Worm (Caenorhabditis elegans): ENCODE data around the gene H06A10.1.

H06A10.1 gene

DNA sequence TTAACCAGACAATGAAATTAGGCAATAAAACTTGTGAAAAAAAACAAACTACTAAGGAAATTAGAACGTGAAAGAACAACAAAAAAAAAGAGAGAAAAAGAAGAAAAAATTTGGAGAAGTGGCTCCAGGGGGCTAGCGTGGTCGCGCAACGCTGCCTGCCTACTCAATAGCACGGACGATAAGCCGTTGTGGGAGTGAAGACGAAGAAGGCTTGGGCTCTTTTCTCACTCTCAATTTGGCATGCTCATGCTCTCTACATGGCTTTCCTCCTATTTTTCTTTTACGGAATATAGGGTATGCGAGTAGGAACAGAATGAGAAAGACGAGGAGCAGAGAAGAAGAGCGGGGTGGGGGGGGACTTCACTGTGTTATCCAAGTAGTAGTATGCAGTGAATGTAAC is 5.1 kb upstream of the H06A10.1 start:
- TF ChIP-seq hmg-4 (GFP tag; optimal IDR thresholded peaks at IDR 0.05): peak; percentile 34
- TF ChIP-seq ets-7 (tag; optimal IDR thresholded peaks at IDR 0.05): no peak
- peak; percentile 39 for TF ChIP-seq F13C5.2 (tag; optimal IDR thresholded peaks at IDR 0.05)

DNA sequence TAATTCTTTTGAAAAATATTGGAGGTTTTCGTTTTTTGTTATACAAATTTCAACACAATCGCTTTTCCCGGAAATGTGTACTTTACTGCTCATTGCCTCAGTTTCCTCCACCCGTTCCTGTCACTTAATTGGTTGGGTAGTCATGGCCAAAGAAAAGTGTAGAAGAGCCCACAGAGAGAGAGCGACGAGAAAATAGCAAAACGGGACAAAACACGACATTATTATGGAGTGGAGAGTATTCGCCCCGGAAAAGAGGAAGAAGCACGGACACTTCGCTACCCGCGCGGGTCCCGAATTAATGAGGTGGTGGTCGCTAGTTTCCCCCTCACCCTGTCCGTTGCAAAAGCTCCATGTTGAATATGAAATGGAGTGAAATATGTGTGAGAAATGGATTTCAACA is 3.5 kb upstream of the H06A10.1 start:
- TF ChIP-seq flt-1 (GFP tag; IDR thresholded peaks at IDR 0.05) (no peak), ets-7 (tag; optimal IDR thresholded peaks at IDR 0.05) (no peak), hmg-4 (GFP tag; optimal IDR thresholded peaks at IDR 0.05) (peak; percentile 25)

DNA sequence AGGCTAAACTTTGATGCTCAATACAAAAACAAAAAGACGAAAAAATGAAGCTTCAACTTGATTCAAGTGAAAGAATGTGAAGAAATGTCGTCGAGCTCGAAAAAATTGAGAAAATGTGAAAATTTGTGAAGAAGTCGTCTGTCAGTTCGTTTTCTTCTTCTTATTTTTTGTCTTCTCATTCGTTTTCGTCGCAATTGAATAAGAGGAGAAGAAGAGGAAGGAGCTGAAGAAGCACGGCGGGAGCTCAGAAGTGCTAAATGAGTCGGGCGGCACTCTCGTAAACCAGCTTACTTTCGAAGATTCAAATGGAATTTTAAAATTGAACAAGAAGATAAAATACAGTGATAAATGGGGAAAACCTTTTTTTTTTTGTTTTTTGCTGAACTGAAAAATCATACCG is 2.1 kb upstream of the H06A10.1 start:
- no peak for TF ChIP-seq flt-1 (GFP tag; IDR thresholded peaks at IDR 0.05)
- no peak for TF ChIP-seq sea-1 (GFP tag; conservative IDR thresholded peaks at IDR 0.05)
- TF ChIP-seq tbx-11 (GFP tag; IDR thresholded peaks at IDR 0.05): no peak
- TF ChIP-seq hnd-1 (tag; optimal IDR thresholded peaks at IDR 0.05): no peak

DNA sequence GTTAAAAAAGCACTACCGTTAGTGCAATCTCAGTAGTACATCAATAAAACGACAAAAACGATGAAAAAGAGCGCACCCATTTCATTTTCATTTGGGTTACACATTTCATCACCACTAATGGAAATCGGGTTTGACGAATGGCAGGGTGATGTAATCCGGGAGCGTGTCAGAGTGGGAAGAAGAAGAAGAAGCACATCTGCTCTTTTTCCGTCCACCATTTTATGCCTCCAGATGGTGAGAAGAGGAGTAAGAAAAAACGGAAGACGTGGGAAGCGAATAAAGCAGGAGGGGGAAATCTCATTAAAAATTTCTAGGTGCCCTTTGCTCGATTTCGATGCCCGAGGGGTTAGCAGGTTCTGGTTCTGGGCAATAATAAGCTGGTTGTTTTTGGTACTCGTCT is 1.3 kb upstream of the H06A10.1 start:
- TF ChIP-seq F13C5.2 (tag; optimal IDR thresholded peaks at IDR 0.05): no peak
- TF ChIP-seq ceh-13 (GFP tag; optimal IDR thresholded peaks at IDR 0.05): no peak
- TF ChIP-seq ets-7 (tag; optimal IDR thresholded peaks at IDR 0.05): no peak
- TF ChIP-seq B0310.2 (tag; optimal IDR thresholded peaks at IDR 0.05): no peak
- TF ChIP-seq aly-1 (tag; optimal IDR thresholded peaks at IDR 0.05): no peak
- no peak for TF ChIP-seq hmbx-1 (tag; optimal IDR thresholded peaks at IDR 0.05)
- TF ChIP-seq tra-4 (tag; optimal IDR thresholded peaks at IDR 0.05): no peak
- TF ChIP-seq hmg-4 (GFP tag; optimal IDR thresholded peaks at IDR 0.05): no peak
- no peak for TF ChIP-seq ama-1 (optimal IDR thresholded peaks at IDR 0.05)
- no peak for TF ChIP-seq ceh-36 (tag; optimal IDR thresholded peaks at IDR 0.05)
- no peak for TF ChIP-seq tbx-37 (GFP tag; conservative IDR thresholded peaks at IDR 0.05)
- no peak for TF ChIP-seq pes-1 (GFP tag; IDR thresholded peaks at IDR 0.05)
- TF ChIP-seq flt-1 (GFP tag; IDR thresholded peaks at IDR 0.05): no peak
- no peak for TF ChIP-seq scrt-1 (GFP tag; IDR thresholded peaks at IDR 0.05)
- TF ChIP-seq tbx-11 (GFP tag; IDR thresholded peaks at IDR 0.05): no peak
- TF ChIP-seq hnd-1 (tag; optimal IDR thresholded peaks at IDR 0.05): no peak

DNA sequence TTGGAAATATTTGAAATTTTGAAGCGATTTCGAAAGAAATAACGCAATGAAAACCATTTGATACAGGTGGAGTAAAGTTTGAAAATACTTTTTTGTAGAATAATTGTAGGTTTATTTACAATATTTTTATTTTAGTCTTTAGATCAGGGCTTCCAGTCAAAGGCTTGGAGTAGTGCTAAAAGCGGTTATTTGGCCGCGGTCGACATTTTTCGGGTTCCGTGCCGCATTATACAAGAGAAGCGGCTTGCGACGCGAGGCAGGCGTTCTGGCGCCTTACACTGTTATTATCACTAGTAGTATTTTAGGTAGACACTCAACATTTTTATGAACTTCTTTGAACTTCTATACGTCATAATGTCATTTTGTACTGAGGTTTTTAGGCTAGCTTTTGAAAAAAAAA is 840 bp upstream of the H06A10.1 start:
- no peak for TF ChIP-seq sea-1 (GFP tag; conservative IDR thresholded peaks at IDR 0.05)
- no peak for TF ChIP-seq aly-1 (tag; optimal IDR thresholded peaks at IDR 0.05)
- no peak for TF ChIP-seq pes-1 (GFP tag; IDR thresholded peaks at IDR 0.05)
- no peak for TF ChIP-seq F13C5.2 (tag; optimal IDR thresholded peaks at IDR 0.05)

DNA sequence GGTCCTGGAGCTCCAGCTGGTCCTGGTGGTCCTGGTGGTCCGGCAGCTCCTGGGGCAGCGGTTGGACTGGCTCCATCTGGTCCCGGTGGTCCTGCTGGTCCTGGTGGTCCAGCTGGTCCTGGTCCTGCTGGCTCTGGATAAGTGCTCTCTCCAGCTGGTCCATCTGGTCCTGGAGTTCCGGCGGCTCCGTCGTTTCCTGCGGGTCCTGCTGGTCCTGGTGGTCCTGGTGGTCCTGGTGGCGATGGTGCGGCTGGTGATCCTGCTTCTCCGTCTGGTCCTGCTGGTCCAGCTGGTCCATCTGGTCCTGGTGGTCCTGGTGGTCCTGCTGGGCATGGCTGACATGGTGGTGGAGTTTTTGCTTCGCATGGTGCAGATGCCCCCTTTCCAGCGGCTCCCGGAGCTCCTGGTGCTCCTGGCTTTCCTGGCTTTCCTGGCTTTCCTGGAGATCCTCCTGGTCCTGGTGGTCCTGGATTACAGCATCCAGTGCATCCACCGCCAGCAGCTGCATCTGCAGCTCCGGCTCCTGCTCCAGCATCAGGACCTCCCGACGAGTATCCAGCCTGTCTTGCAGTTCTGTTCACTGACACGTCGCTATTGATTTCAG is 3.0 kb downstream of the H06A10.1 start:
- TF ChIP-seq ceh-36 (tag; optimal IDR thresholded peaks at IDR 0.05) (no peak), flt-1 (GFP tag; IDR thresholded peaks at IDR 0.05) (no peak), tbx-11 (GFP tag; IDR thresholded peaks at IDR 0.05) (no peak), scrt-1 (GFP tag; IDR thresholded peaks at IDR 0.05) (no peak), ets-7 (tag; optimal IDR thresholded peaks at IDR 0.05) (no peak)

DNA sequence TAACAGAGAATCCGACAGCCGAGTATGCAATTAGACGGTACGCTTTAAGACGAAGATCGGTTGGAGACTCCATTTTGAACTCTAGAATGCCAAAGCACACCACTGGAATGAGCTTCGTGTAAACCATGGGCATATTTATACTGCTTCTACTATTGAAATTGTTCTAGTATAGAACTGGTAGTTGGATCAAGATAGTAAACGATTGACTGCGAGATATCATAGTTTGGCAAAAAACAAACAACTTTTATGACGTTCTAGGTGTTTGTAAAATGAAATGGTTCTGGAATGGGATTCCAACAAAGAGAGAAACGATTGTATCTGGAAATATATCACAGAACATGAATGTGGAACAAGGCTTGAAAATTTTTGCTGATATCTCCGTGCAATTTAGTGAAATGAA is 3.7 kb downstream of the H06A10.1 start, which contains the start of gene col-185:
TSS of gene col-185 (minus strand) at position 101 of the 400 bp plus-strand sequence.
- TF ChIP-seq hmbx-1 (tag; optimal IDR thresholded peaks at IDR 0.05) (no peak), ceh-13 (GFP tag; optimal IDR thresholded peaks at IDR 0.05) (no peak), ceh-36 (tag; optimal IDR thresholded peaks at IDR 0.05) (no peak), tbx-11 (GFP tag; IDR thresholded peaks at IDR 0.05) (no peak)

DNA sequence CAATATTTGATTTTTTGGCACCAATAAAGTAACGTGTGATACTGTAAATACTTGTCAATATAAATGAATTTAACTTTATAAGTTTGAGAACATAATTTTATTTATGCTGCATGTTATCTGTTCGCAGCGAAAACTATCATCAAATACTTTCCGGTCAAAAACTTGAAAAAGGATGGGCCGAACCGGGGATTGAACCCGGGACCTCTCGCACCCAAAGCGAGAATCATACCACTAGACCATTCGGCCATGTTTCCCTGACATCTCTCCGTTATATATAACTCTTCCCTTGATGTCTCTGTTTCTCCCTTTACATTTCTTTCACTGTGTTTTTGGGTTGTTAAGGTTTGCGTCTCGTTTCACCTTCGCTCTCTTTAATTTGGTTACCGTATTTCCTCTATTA is 4.5 kb downstream of the H06A10.1 start:
- TF ChIP-seq pes-1 (GFP tag; IDR thresholded peaks at IDR 0.05) (peak; percentile 90), B0310.2 (tag; optimal IDR thresholded peaks at IDR 0.05) (peak; percentile 73), scrt-1 (GFP tag; IDR thresholded peaks at IDR 0.05) (peak; percentile 87), ceh-13 (GFP tag; optimal IDR thresholded peaks at IDR 0.05) (peak; percentile 69), ets-7 (tag; optimal IDR thresholded peaks at IDR 0.05) (peak; percentile 72), ama-1 (optimal IDR thresholded peaks at IDR 0.05) (no peak), hmg-4 (GFP tag; optimal IDR thresholded peaks at IDR 0.05) (peak; percentile 86), hnd-1 (tag; optimal IDR thresholded peaks at IDR 0.05) (peak; percentile 73), tbx-11 (GFP tag; IDR thresholded peaks at IDR 0.05) (peak; percentile 84), ceh-36 (tag; optimal IDR thresholded peaks at IDR 0.05) (peak; percentile 70), tra-4 (tag; optimal IDR thresholded peaks at IDR 0.05) (peak; percentile 36), sea-1 (GFP tag; conservative IDR thresholded peaks at IDR 0.05) (peak; percentile 92), hmbx-1 (tag; optimal IDR thresholded peaks at IDR 0.05) (peak; percentile 63), tbx-37 (GFP tag; conservative IDR thresholded peaks at IDR 0.05) (peak; percentile 86), aly-1 (tag; optimal IDR thresholded peaks at IDR 0.05) (peak; percentile 76), flt-1 (GFP tag; IDR thresholded peaks at IDR 0.05) (peak; percentile 86), F13C5.2 (tag; optimal IDR thresholded peaks at IDR 0.05) (peak; percentile 87)

DNA sequence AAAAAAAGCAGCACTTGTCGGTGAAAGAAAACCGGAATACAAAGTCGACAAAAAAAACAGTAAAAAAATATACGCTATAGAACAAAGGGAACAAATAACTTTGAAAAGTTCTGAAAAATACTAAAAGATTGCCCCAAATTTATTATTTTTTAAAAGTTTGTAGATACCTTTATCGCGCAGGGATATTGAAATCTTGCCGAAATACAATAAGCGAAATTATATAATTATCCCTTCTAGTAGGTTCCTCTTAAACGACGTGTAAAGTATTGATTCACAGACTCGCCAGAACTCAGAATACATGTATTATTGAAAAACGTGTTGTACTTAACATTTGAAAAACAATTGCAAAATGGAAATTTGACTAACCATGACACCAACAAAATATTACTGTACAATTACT is 7.1 kb downstream of the H06A10.1 start:
- no peak for TF ChIP-seq hnd-1 (tag; optimal IDR thresholded peaks at IDR 0.05)
- no peak for TF ChIP-seq hmbx-1 (tag; optimal IDR thresholded peaks at IDR 0.05)
- no peak for TF ChIP-seq tra-4 (tag; optimal IDR thresholded peaks at IDR 0.05)
- no peak for TF ChIP-seq flt-1 (GFP tag; IDR thresholded peaks at IDR 0.05)
- no peak for TF ChIP-seq pes-1 (GFP tag; IDR thresholded peaks at IDR 0.05)
- TF ChIP-seq sea-1 (GFP tag; conservative IDR thresholded peaks at IDR 0.05): no peak
- TF ChIP-seq aly-1 (tag; optimal IDR thresholded peaks at IDR 0.05): no peak
